Worm (Caenorhabditis elegans) whole organism, early embryonic: ENCODE measurements around the gene sqt-1.

Experiments used
- B0310.2 ChIP-seq: sonication (generic microtip); optimal IDR thresholded peaks from 2 replicates; lab custom pipeline; 2016; ENCODE audit warnings: mild to moderate bottlenecking, missing genetic modification characterization, missing compliant biosample characterization
- F13C5.2 ChIP-seq: sonication (generic microtip); optimal IDR thresholded peaks from 2 replicates; lab custom pipeline; 2017; ENCODE audit warnings: mild to moderate bottlenecking, missing genetic modification characterization, inconsistent platforms, missing compliant biosample characterization
- aly-1 ChIP-seq: sonication (generic microtip); optimal IDR thresholded peaks from 2 replicates; lab custom pipeline; 2016; ENCODE audit warnings: missing genetic modification characterization, missing compliant biosample characterization
- ama-1 ChIP-seq: fragments of 150-350 bp; optimal IDR thresholded peaks from 2 replicates; lab custom pipeline; 2014
- ceh-13 ChIP-seq: fragments of 200-800 bp; sonication (Bioruptor generic); optimal IDR thresholded peaks from 2 replicates; lab custom pipeline; 2018; ENCODE audit warnings: mild to moderate bottlenecking, missing genetic modification characterization, missing compliant biosample characterization
- ceh-36 ChIP-seq: sonication (generic microtip); optimal IDR thresholded peaks from 2 replicates; lab custom pipeline; 2016; ENCODE audit warnings: missing genetic modification characterization, inconsistent platforms, missing compliant biosample characterization
- ets-7 ChIP-seq: sonication (generic microtip); optimal IDR thresholded peaks from 2 replicates; lab custom pipeline; 2016; ENCODE audit warnings: missing genotype, missing genetic modification characterization, missing compliant biosample characterization
- flt-1 ChIP-seq: fragments of 200-800 bp; sonication (Bioruptor generic); IDR thresholded peaks from 2 replicates; pipeline ENCODE4 v1.3.6; 2022; ENCODE audit warnings: missing genetic modification characterization, missing compliant biosample characterization
- hmbx-1 ChIP-seq: sonication (generic microtip); optimal IDR thresholded peaks from 2 replicates; lab custom pipeline; 2016; ENCODE audit warnings: mild to moderate bottlenecking, missing genetic modification characterization, missing compliant biosample characterization
- hmg-4 ChIP-seq: fragments of 200-800 bp; sonication (Bioruptor generic); optimal IDR thresholded peaks from 2 replicates; lab custom pipeline; 2018; ENCODE audit warnings: mild to moderate bottlenecking, missing genetic modification characterization, missing compliant biosample characterization
- hnd-1 ChIP-seq: sonication (generic microtip); optimal IDR thresholded peaks from 2 replicates; lab custom pipeline; 2016; ENCODE audit warnings: missing genetic modification characterization, missing compliant biosample characterization
- pes-1 ChIP-seq: fragments of 200-800 bp; sonication (Bioruptor generic); IDR thresholded peaks from 2 replicates; pipeline ENCODE4 v1.3.6; 2022; ENCODE audit warnings: missing genetic modification reagents, missing genetic modification characterization, missing compliant biosample characterization
- scrt-1 ChIP-seq: fragments of 200-800 bp; sonication (Bioruptor generic); IDR thresholded peaks from 2 replicates; pipeline ENCODE4 v1.3.6; 2022; ENCODE audit warnings: missing genetic modification characterization, missing compliant biosample characterization
- sea-1 ChIP-seq: fragments of 200-800 bp; sonication (Bioruptor generic); conservative IDR thresholded peaks from 2 replicates; pipeline ENCODE4 v1.3.6; 2022; ENCODE audit warnings: missing genetic modification characterization, missing compliant biosample characterization
- tbx-11 ChIP-seq: fragments of 200-800 bp; sonication (Bioruptor generic); IDR thresholded peaks from 2 replicates; pipeline ENCODE4 v1.3.6; 2022; ENCODE audit warnings: missing genetic modification characterization, missing compliant biosample characterization
- tbx-37 ChIP-seq: fragments of 200-800 bp; sonication (Bioruptor generic); conservative IDR thresholded peaks from 2 replicates; pipeline ENCODE4 v1.3.6; 2022; ENCODE audit warnings: missing genetic modification reagents, missing genetic modification characterization, missing compliant biosample characterization
- tra-4 ChIP-seq: sonication (generic microtip); optimal IDR thresholded peaks from 2 replicates; lab custom pipeline; 2017; ENCODE audit warnings: missing genetic modification characterization, missing compliant biosample characterization

The sqt-1 gene

ce11 chrII:11339507-11339906 is 1.9 kb upstream of the sqt-1 start, which contains the start of gene rmd-3:
Gene rmd-3, minus strand, starts transcription at chrII:11339607.
- TF ChIP-seq scrt-1 (GFP tag; lab: Robert Waterston, UW) = no peak
- no peak for TF ChIP-seq hmg-4
- no peak for TF ChIP-seq hnd-1 (tag; lab: Kevin White, UChicago)
- TF ChIP-seq ama-1 = no peak
- no peak for TF ChIP-seq tbx-37 (GFP tag; lab: Robert Waterston, UW)
- no peak for TF ChIP-seq ceh-13 (GFP tag; lab: Kevin White, UChicago)
- TF ChIP-seq pes-1 (GFP tag; lab: Robert Waterston, UW) = no peak
- no peak for TF ChIP-seq flt-1 (GFP tag; lab: Robert Waterston, UW)
- no peak for TF ChIP-seq ceh-36
- no peak for TF ChIP-seq hmbx-1 (tag; lab: Kevin White, UChicago)
- TF ChIP-seq sea-1 (GFP tag; lab: Robert Waterston, UW) = no peak
- no peak for TF ChIP-seq B0310.2 (tag; lab: Kevin White, UChicago)
- no peak for TF ChIP-seq tra-4 (tag; lab: Kevin White, UChicago)
- no peak for TF ChIP-seq tbx-11 (GFP tag; lab: Robert Waterston, UW)
- TF ChIP-seq aly-1 (tag; lab: Kevin White, UChicago) = no peak
- TF ChIP-seq ets-7 = no peak
- no peak for TF ChIP-seq F13C5.2 (tag; lab: Kevin White, UChicago)

ce11 chrII:11336640-11337241 is 896 bp downstream of the sqt-1 start:
- TF ChIP-seq pes-1 (GFP tag; lab: Robert Waterston, UW) (no peak), flt-1 (GFP tag; lab: Robert Waterston, UW) (no peak)

ce11 chrII:11336163-11336562 is 1.5 kb downstream of the sqt-1 start:
- TF ChIP-seq aly-1 (tag; lab: Kevin White, UChicago) (no peak), F13C5.2 (tag; lab: Kevin White, UChicago) (no peak), ets-7 (no peak), pes-1 (GFP tag; lab: Robert Waterston, UW) (no peak), hnd-1 (tag; lab: Kevin White, UChicago) (no peak), tbx-37 (GFP tag; lab: Robert Waterston, UW) (no peak), B0310.2 (tag; lab: Kevin White, UChicago) (no peak), hmbx-1 (tag; lab: Kevin White, UChicago) (no peak), ceh-36 (no peak), sea-1 (GFP tag; lab: Robert Waterston, UW) (no peak), scrt-1 (GFP tag; lab: Robert Waterston, UW) (no peak), hmg-4 (no peak), tra-4 (tag; lab: Kevin White, UChicago) (no peak), ceh-13 (GFP tag; lab: Kevin White, UChicago) (no peak), flt-1 (GFP tag; lab: Robert Waterston, UW) (no peak), tbx-11 (GFP tag; lab: Robert Waterston, UW) (no peak), ama-1 (no peak)

- no peak for TF ChIP-seq flt-1 (GFP tag; lab: Robert Waterston, UW)
- no peak for TF ChIP-seq tra-4 (tag; lab: Kevin White, UChicago)
- TF ChIP-seq pes-1 (GFP tag; lab: Robert Waterston, UW) = no peak
- no peak for TF ChIP-seq tbx-37 (GFP tag; lab: Robert Waterston, UW)
- no peak for TF ChIP-seq F13C5.2 (tag; lab: Kevin White, UChicago)
Observed at ce11 chrII:11335670-11336069, 2.0 kb downstream of the sqt-1 start.

- TF ChIP-seq pes-1 (GFP tag; lab: Robert Waterston, UW) (no peak), ceh-13 (GFP tag; lab: Kevin White, UChicago) (no peak), aly-1 (tag; lab: Kevin White, UChicago) (no peak), ets-7 (no peak), ama-1 (no peak), hnd-1 (tag; lab: Kevin White, UChicago) (no peak), flt-1 (GFP tag; lab: Robert Waterston, UW) (no peak), F13C5.2 (tag; lab: Kevin White, UChicago) (no peak), B0310.2 (tag; lab: Kevin White, UChicago) (no peak), scrt-1 (GFP tag; lab: Robert Waterston, UW) (no peak), ceh-36 (no peak), sea-1 (GFP tag; lab: Robert Waterston, UW) (no peak), tbx-37 (GFP tag; lab: Robert Waterston, UW) (no peak), tra-4 (tag; lab: Kevin White, UChicago) (no peak)
Observed at ce11 chrII:11333846-11334638, 3.6 kb downstream of the sqt-1 start.

DNA sequence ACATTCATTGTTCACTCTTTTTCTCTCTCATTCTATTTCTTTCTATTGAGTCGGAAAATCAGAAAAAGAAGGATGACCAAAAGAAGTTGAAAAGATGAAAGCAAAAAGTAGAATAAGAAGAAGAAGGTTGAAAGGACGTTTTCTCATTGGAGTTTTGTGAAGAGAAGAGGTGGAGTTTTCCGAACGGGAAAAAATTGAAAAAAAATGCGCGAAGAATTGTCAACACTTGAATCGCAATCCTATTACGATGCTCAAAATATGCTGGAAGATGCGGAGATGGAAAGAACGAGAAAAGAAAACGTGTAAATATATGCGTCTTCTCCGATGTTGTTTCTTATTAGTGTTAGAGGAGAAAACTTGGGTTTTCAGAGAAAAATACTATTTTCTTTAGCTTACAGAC is 4.3 kb downstream of the sqt-1 start:
- no peak for TF ChIP-seq hnd-1 (tag; lab: Kevin White, UChicago)

DNA sequence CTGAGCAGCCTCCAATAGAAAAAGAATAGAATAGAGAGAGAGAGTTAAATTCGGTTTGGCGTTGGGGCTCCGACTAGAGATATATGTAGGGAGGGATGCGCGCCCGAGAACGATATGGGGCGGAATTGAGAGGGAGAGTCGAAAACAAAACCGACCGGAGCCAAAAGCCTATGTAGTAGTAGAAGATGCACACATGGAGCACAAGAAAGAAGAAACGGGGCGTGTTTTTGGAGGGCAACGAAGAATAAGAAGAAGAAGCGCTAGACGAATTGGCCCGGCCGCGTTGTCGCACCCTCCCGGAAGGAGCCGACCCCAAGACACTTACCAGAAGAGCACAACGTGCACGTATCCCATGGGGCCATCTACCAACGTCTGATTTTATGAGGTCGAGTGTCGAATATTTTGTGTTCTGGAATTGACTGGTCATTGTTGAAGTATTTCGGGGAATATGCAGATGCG is 8.6 kb downstream of the sqt-1 start, which contains the start of gene tag-180:
Gene tag-180, minus strand, starts transcription at position 409 of the 459 bp plus-strand sequence.
- no peak for TF ChIP-seq aly-1 (tag; lab: Kevin White, UChicago)
